Fruit fly (Drosophila melanogaster): ENCODE data around the gene Smn.

DNA sequence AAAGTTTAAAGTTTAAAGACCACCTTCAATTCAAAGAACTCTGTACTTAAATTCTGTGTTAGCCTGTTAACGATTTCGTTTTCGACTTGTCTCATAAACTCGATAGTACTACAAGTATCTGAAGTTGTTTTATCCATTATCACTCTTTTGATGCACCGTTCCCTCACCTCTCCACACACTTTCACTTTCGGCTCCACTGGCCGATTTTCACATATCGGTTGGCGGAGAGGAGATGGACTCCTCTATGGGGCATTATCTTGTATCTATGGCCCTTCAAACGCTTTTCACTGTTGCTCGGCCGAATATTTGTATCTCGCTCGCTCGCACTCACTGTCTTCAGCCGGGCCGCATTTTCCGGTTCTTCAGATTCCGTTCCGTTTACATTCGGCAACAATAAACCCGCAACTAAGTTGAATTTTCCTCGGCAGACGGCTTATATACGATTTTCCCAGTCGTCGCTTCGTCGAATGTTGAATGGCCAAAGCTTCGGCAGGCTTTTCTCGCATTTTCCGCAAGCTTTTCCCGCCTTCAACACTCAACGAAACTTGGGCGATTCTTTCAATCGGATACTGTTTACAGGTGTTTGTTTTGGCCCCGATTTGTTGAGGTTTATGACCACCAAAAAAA, 38.2 kb downstream of the Smn start, which contains the start of gene CG43373:
- TF ChIP-seq Dll (optimal IDR thresholded peaks at IDR 0.05) (no peak), psq (optimal IDR thresholded peaks at IDR 0.05) (no peak), pan (optimal IDR thresholded peaks at IDR 0.05) (no peak)

All from whole organism.